Worm (Caenorhabditis elegans) whole organism, L1 larva: Measurements from ENCODE around the gene zhit-1.

Experiments used
- C04F5.9 ChIP-seq: sonication (generic microtip); optimal IDR thresholded peaks from 2 replicates; lab custom pipeline; 2016; ENCODE audit warnings: missing genetic modification characterization, missing compliant biosample characterization
- C16A3.4 ChIP-seq: fragments of 150-350 bp; optimal IDR thresholded peaks from 2 replicates; lab custom pipeline; 2014; ENCODE audit warnings: missing biosample characterization, missing genetic modification characterization
- C34B4.2 ChIP-seq: sonication (generic microtip); optimal IDR thresholded peaks from 2 replicates; lab custom pipeline; 2017; ENCODE audit warnings: mild to moderate bottlenecking, missing genetic modification characterization, missing compliant biosample characterization
- F16B12.6 ChIP-seq: fragments of 150-350 bp; optimal IDR thresholded peaks from 2 replicates; lab custom pipeline; 2014; ENCODE audit warnings: missing biosample characterization, missing genetic modification characterization
- Y116A8C.19 ChIP-seq: sonication (generic microtip); optimal IDR thresholded peaks from 2 replicates; lab custom pipeline; 2016; ENCODE audit warnings: missing compliant biosample characterization, missing genetic modification characterization, borderline replicate concordance
- aha-1 ChIP-seq: fragments of 150-350 bp; optimal IDR thresholded peaks from 2 replicates; lab custom pipeline; 2014; ENCODE audit warnings: missing biosample characterization, missing genetic modification characterization
- aly-2 ChIP-seq: fragments of 150-350 bp; optimal IDR thresholded peaks from 2 replicates; lab custom pipeline; 2014; ENCODE audit warnings: missing biosample characterization, missing genetic modification characterization
- ceh-88 ChIP-seq: fragments of 200-800 bp; sonication (Bioruptor generic); IDR thresholded peaks from 2 replicates; pipeline ENCODE4 v1.3.6; 2022; ENCODE audit warnings: missing genetic modification characterization, missing compliant biosample characterization
- ces-1 ChIP-seq: fragments of 150-350 bp; optimal IDR thresholded peaks from 2 replicates; lab custom pipeline; 2014; ENCODE audit warnings: missing biosample characterization, missing genetic modification reagents, missing genetic modification characterization
- efl-3 ChIP-seq: fragments of 200-800 bp; sonication (Bioruptor generic); optimal IDR thresholded peaks from 2 replicates; lab custom pipeline; 2018; ENCODE audit warnings: mild to moderate bottlenecking, missing genetic modification characterization, missing compliant biosample characterization
- egl-27 ChIP-seq, 2 experiments: fragments of 150-350 bp in 1 of 2; sonication (generic microtip); optimal IDR thresholded peaks; 3 replicates each; lab custom pipeline; 2017 to 2018; ENCODE audit warnings: missing biosample characterization in 2 of 2, missing genetic modification characterization in 2 of 2, missing genetic modification reagents in 2 of 2
- elt-2 ChIP-seq: sonication (generic microtip); optimal IDR thresholded peaks from 2 replicates; lab custom pipeline; 2016; ENCODE audit warnings: missing genetic modification characterization, mild to moderate bottlenecking, inconsistent platforms, missing compliant biosample characterization, missing genetic modification reagents
- elt-3 ChIP-seq, 6 experiments: fragments of 150-350 bp in 1 of 6; sonication (generic microtip); optimal IDR thresholded peaks; 2 replicates each; lab custom pipeline; 2017 to 2018; ENCODE audit warnings: missing biosample characterization in 6 of 6, missing genetic modification characterization in 6 of 6, inconsistent platforms in 1 of 6
- fkh-10 ChIP-seq: sonication (generic microtip); optimal IDR thresholded peaks from 2 replicates; lab custom pipeline; 2017; ENCODE audit warnings: missing biosample characterization, missing genetic modification reagents, missing genetic modification characterization
- fkh-8 ChIP-seq: sonication (generic microtip); optimal IDR thresholded peaks from 2 replicates; lab custom pipeline; 2016; ENCODE audit warnings: mild to moderate bottlenecking, missing genetic modification characterization, missing compliant biosample characterization
- grh-1 ChIP-seq: fragments of 200-800 bp; sonication (Bioruptor generic); IDR thresholded peaks from 2 replicates; pipeline ENCODE4 v1.3.6; 2022; ENCODE audit warnings: missing genetic modification reagents, missing genetic modification characterization, missing compliant biosample characterization
- hlh-17 ChIP-seq: fragments of 200-800 bp; sonication (Bioruptor generic); optimal IDR thresholded peaks from 2 replicates; lab custom pipeline; 2018; ENCODE audit warnings: missing genetic modification characterization, mild to moderate bottlenecking, missing compliant biosample characterization, moderate library complexity, borderline replicate concordance
- hpl-2 ChIP-seq: fragments of 150-350 bp; optimal IDR thresholded peaks from 2 replicates; lab custom pipeline; 2014; ENCODE audit warnings: missing biosample characterization, missing genetic modification reagents, missing genetic modification characterization
- irx-1 ChIP-seq: sonication (generic microtip); optimal IDR thresholded peaks from 2 replicates; lab custom pipeline; 2016; ENCODE audit warnings: missing genetic modification characterization, missing compliant biosample characterization
- isw-1 ChIP-seq: fragments of 200-800 bp; sonication (Bioruptor generic); IDR thresholded peaks from 2 replicates; pipeline ENCODE4 v1.3.6; 2022; ENCODE audit warnings: missing genetic modification characterization, missing compliant biosample characterization
- jun-1 ChIP-seq: fragments of 150-350 bp; optimal IDR thresholded peaks from 2 replicates; lab custom pipeline; 2014; ENCODE audit warnings: missing biosample characterization, missing genetic modification reagents, missing genetic modification characterization
- lin-13 ChIP-seq: fragments of 150-350 bp; optimal IDR thresholded peaks from 2 replicates; lab custom pipeline; 2014; ENCODE audit warnings: missing biosample characterization, missing genetic modification reagents, missing genetic modification characterization
- lin-15B ChIP-seq: fragments of 150-350 bp; sonication (generic microtip); optimal IDR thresholded peaks from 3 replicates; lab custom pipeline; 2014; ENCODE audit warnings: missing biosample characterization, missing genetic modification characterization
- lin-35 ChIP-seq, 2 experiments: fragments of 150-350 bp; optimal IDR thresholded peaks; 2 replicates each; lab custom pipeline; 2014; ENCODE audit warnings: missing biosample characterization in 2 of 2, missing genetic modification characterization in 2 of 2, missing genetic modification reagents in 2 of 2
- lsy-2 ChIP-seq, 2 experiments: fragments of 150-350 bp; optimal IDR thresholded peaks; 2 replicates each; lab custom pipeline; 2014; ENCODE audit warnings: missing biosample characterization in 2 of 2, missing genetic modification characterization in 2 of 2
- mab-9 ChIP-seq: fragments of 200-800 bp; sonication (Bioruptor generic); IDR thresholded peaks from 2 replicates; pipeline ENCODE4 v1.3.6; 2022; ENCODE audit warnings: missing genetic modification reagents, missing genetic modification characterization, missing compliant biosample characterization
- mdl-1 ChIP-seq, 2 experiments: fragments of 150-350 bp; optimal IDR thresholded peaks; 2 replicates each; lab custom pipeline; 2014 to 2017; ENCODE audit warnings: missing biosample characterization in 2 of 2, missing genetic modification characterization in 2 of 2, inconsistent platforms in 1 of 2
- mep-1 ChIP-seq: fragments of 150-350 bp; optimal IDR thresholded peaks from 2 replicates; lab custom pipeline; 2014; ENCODE audit warnings: missing biosample characterization, missing genetic modification characterization
- nhr-11 ChIP-seq: fragments of 150-350 bp; optimal IDR thresholded peaks from 2 replicates; lab custom pipeline; 2014; ENCODE audit warnings: missing biosample characterization, missing genetic modification characterization
- nhr-12 ChIP-seq: sonication (generic microtip); optimal IDR thresholded peaks from 2 replicates; lab custom pipeline; 2017; ENCODE audit warnings: missing biosample characterization, missing genetic modification characterization
- nhr-19 ChIP-seq: fragments of 200-800 bp; sonication (Bioruptor generic); conservative IDR thresholded peaks from 2 replicates; pipeline ENCODE4 v1.3.6; 2022; ENCODE audit warnings: missing genetic modification characterization, missing compliant biosample characterization
- nhr-20 ChIP-seq: sonication (generic microtip); optimal IDR thresholded peaks from 2 replicates; lab custom pipeline; 2016; ENCODE audit warnings: mild to moderate bottlenecking, missing genetic modification characterization, missing compliant biosample characterization
- nhr-237 ChIP-seq: fragments of 150-350 bp; optimal IDR thresholded peaks from 2 replicates; lab custom pipeline; 2014; ENCODE audit warnings: missing biosample characterization, missing genetic modification characterization
- nhr-28 ChIP-seq: fragments of 150-350 bp; optimal IDR thresholded peaks from 2 replicates; lab custom pipeline; 2014; ENCODE audit warnings: missing biosample characterization, missing genetic modification characterization
- nhr-77 ChIP-seq: fragments of 150-350 bp; optimal IDR thresholded peaks from 2 replicates; lab custom pipeline; 2014; ENCODE audit warnings: missing biosample characterization, missing genetic modification characterization
- nhr-84 ChIP-seq: sonication (generic microtip); optimal IDR thresholded peaks from 2 replicates; lab custom pipeline; 2017; ENCODE audit warnings: missing biosample characterization, missing genetic modification characterization
- pag-3 ChIP-seq: sonication (generic microtip); optimal IDR thresholded peaks from 2 replicates; lab custom pipeline; 2017; ENCODE audit warnings: missing genetic modification characterization, mild to moderate bottlenecking, missing compliant biosample characterization, antibody characterized with exemption, borderline replicate concordance; ENCODE audit not compliant: insufficient read depth
- pqm-1 ChIP-seq: sonication (generic microtip); optimal IDR thresholded peaks from 3 replicates; lab custom pipeline; 2017; ENCODE audit warnings: missing biosample characterization, missing genetic modification characterization
- rnt-1 ChIP-seq: sonication (generic microtip); optimal IDR thresholded peaks from 2 replicates; lab custom pipeline; 2016; ENCODE audit warnings: mild to moderate bottlenecking, missing genetic modification characterization, moderate library complexity, missing compliant biosample characterization
- snpc-4 ChIP-seq: fragments of 150-350 bp; optimal IDR thresholded peaks from 2 replicates; lab custom pipeline; 2014; ENCODE audit warnings: missing biosample characterization, missing genetic modification characterization
- snu-23 ChIP-seq: sonication (generic microtip); optimal IDR thresholded peaks from 2 replicates; lab custom pipeline; 2016; ENCODE audit warnings: missing genetic modification characterization, missing compliant biosample characterization
- sptf-1 ChIP-seq: fragments of 150-350 bp; optimal IDR thresholded peaks from 2 replicates; lab custom pipeline; 2014; ENCODE audit warnings: missing biosample characterization, missing genetic modification characterization
- sup-37 ChIP-seq: fragments of 200-800 bp; sonication (Bioruptor generic); optimal IDR thresholded peaks from 2 replicates; lab custom pipeline; 2018; ENCODE audit warnings: mild to moderate bottlenecking, missing genetic modification characterization, missing compliant biosample characterization
- swsn-7 ChIP-seq: sonication (generic microtip); optimal IDR thresholded peaks from 2 replicates; lab custom pipeline; 2016; ENCODE audit warnings: missing genetic modification characterization, missing compliant biosample characterization
- tbx-2 ChIP-seq: sonication (generic microtip); optimal IDR thresholded peaks from 2 replicates; lab custom pipeline; 2016; ENCODE audit warnings: missing genetic modification characterization, missing compliant biosample characterization
- tlp-1 ChIP-seq: fragments of 150-350 bp; optimal IDR thresholded peaks from 2 replicates; lab custom pipeline; 2014; ENCODE audit warnings: missing biosample characterization, missing genetic modification characterization
- unc-130 ChIP-seq: fragments of 150-350 bp; optimal IDR thresholded peaks from 2 replicates; lab custom pipeline; 2017; ENCODE audit warnings: missing biosample characterization, missing genetic modification characterization, inconsistent platforms
- unc-30 ChIP-seq: sonication (generic microtip); optimal IDR thresholded peaks from 2 replicates; lab custom pipeline; 2017; ENCODE audit warnings: missing biosample characterization, missing genetic modification characterization
- unc-86 ChIP-seq: sonication (generic microtip); optimal IDR thresholded peaks from 2 replicates; lab custom pipeline; 2016; ENCODE audit warnings: missing genetic modification characterization, missing compliant biosample characterization
- vab-15 ChIP-seq: sonication (generic microtip); optimal IDR thresholded peaks from 2 replicates; lab custom pipeline; 2017; ENCODE audit warnings: missing genotype, mild to moderate bottlenecking, missing genetic modification characterization, missing compliant biosample characterization
- zag-1 ChIP-seq: fragments of 150-350 bp; optimal IDR thresholded peaks from 2 replicates; lab custom pipeline; 2014; ENCODE audit warnings: missing biosample characterization, missing genetic modification characterization
- zip-4 ChIP-seq: fragments of 200-800 bp; sonication (Bioruptor generic); optimal IDR thresholded peaks from 2 replicates; lab custom pipeline; 2018; ENCODE audit warnings: mild to moderate bottlenecking, missing genetic modification characterization, moderate library complexity, missing compliant biosample characterization
- ztf-11 ChIP-seq, 2 experiments: sonication (generic microtip); optimal IDR thresholded peaks; 2 replicates each; lab custom pipeline; 2016 to 2017; ENCODE audit warnings: missing genetic modification characterization in 2 of 2, missing biosample characterization in 1 of 2, missing compliant biosample characterization in 1 of 2
- ztf-4 ChIP-seq: fragments of 150-350 bp; optimal IDR thresholded peaks from 2 replicates; lab custom pipeline; 2014; ENCODE audit warnings: missing biosample characterization, missing genetic modification characterization

Gene zhit-1

ce11 chrV:5592323-5592722 lies 4.0 kb downstream of the zhit-1 start, which contains the start of gene vps-37 (continued):
- TF ChIP-seq aha-1 (tag; lab: Kevin White, UChicago) (no peak), unc-30 (peak; percentile 2), efl-3 (GFP tag; lab: Kevin White, UChicago) (no peak), mdl-1 (tag; optimal IDR thresholded peaks at IDR 0.05; lab: Kevin White, UChicago) (peak in 1 of 2 experiments; percentile 33), C34B4.2 (no peak), unc-130 (peak; percentile 86), nhr-28 (tag; lab: Kevin White, UChicago) (no peak), lin-35 (GFP tag; optimal IDR thresholded peaks at IDR 0.05; lab: Kevin White, UChicago) (peak; percentile 88 to 90), snu-23 (GFP tag; lab: Kevin White, UChicago) (peak; percentile 88), mep-1 (peak; percentile 94), jun-1 (tag; lab: Kevin White, UChicago) (no peak), zip-4 (no peak), nhr-20 (tag; lab: Kevin White, UChicago) (peak; percentile 79), lin-13 (peak; percentile 77), sup-37 (GFP tag; lab: Kevin White, UChicago) (no peak), F16B12.6 (tag; lab: Kevin White, UChicago) (peak; percentile 99), ceh-88 (GFP tag; lab: Robert Waterston, UW) (no peak), nhr-77 (tag; lab: Kevin White, UChicago) (no peak), irx-1 (tag; lab: Kevin White, UChicago) (peak; percentile 69), tbx-2 (tag; lab: Kevin White, UChicago) (peak; percentile 77), ztf-4 (tag; lab: Kevin White, UChicago) (peak; percentile 69), ztf-11 (tag; optimal IDR thresholded peaks at IDR 0.05; lab: Kevin White, UChicago) (peak in 1 of 2 experiments; percentile 34), nhr-237 (tag; lab: Kevin White, UChicago) (peak; percentile 27), nhr-84 (tag; lab: Kevin White, UChicago) (peak; percentile 43), hpl-2 (GFP tag; lab: Kevin White, UChicago) (no peak), nhr-19 (GFP tag; lab: Robert Waterston, UW) (peak; percentile 82), nhr-12 (tag; lab: Kevin White, UChicago) (no peak), vab-15 (no peak), pqm-1 (tag; lab: Kevin White, UChicago) (no peak), hlh-17 (GFP tag; lab: Kevin White, UChicago) (no peak), lin-15B (peak; percentile 78), aly-2 (tag; lab: Kevin White, UChicago) (peak; percentile 79), elt-3 (tag; optimal IDR thresholded peaks at IDR 0.05; lab: Kevin White, UChicago) (peak in 2 of 6 experiments; percentile 9 to 52), pag-3 (tag; lab: Kevin White, UChicago) (no peak), fkh-10 (no peak), Y116A8C.19 (tag; lab: Kevin White, UChicago) (no peak), zag-1 (tag; lab: Kevin White, UChicago) (peak; percentile 53), swsn-7 (tag; lab: Kevin White, UChicago) (peak; percentile 82), C04F5.9 (peak; percentile 37), elt-2 (tag; lab: Kevin White, UChicago) (no peak), tlp-1 (tag; lab: Kevin White, UChicago) (no peak), sptf-1 (tag; lab: Kevin White, UChicago) (no peak), lsy-2 (tag; optimal IDR thresholded peaks at IDR 0.05; lab: Kevin White, UChicago) (peak; percentile 92 to 94), C16A3.4 (peak; percentile 87), snpc-4 (tag; lab: Kevin White, UChicago) (peak; percentile 85), fkh-8 (tag; lab: Kevin White, UChicago) (peak; percentile 58), rnt-1 (tag; lab: Kevin White, UChicago) (peak; percentile 86), grh-1 (GFP tag; lab: Robert Waterston, UW) (peak; percentile 56; the same call in 1 of the 2 replicates), egl-27 (tag; optimal IDR thresholded peaks at IDR 0.05; lab: Kevin White, UChicago) (no peak), isw-1 (GFP tag; lab: Robert Waterston, UW) (peak; percentile 61; the same call in 1 of the 2 replicates), nhr-11 (tag; lab: Kevin White, UChicago) (peak; percentile 33), mab-9 (GFP tag; lab: Robert Waterston, UW) (peak; percentile 68), ces-1 (GFP tag; lab: Kevin White, UChicago) (peak; percentile 50), unc-86 (tag; lab: Kevin White, UChicago) (peak; percentile 70)
